Worm (Caenorhabditis elegans) whole organism, late embryonic: ENCODE results near the gene gnrr-4.

Experiments used
- C08G9.2 ChIP-seq: sonication (generic microtip); optimal IDR thresholded peaks from 2 replicates; lab custom pipeline; 2016; ENCODE audit warnings: mild to moderate bottlenecking, missing genetic modification characterization, moderate library complexity, missing compliant biosample characterization
- C38D4.7 ChIP-seq: fragments of 200-800 bp; sonication (Bioruptor generic); optimal IDR thresholded peaks from 2 replicates; lab custom pipeline; 2018; ENCODE audit warnings: mild to moderate bottlenecking, missing genetic modification characterization, moderate library complexity, missing compliant biosample characterization
- F13H6.1 ChIP-seq: sonication (generic microtip); optimal IDR thresholded peaks from 2 replicates; lab custom pipeline; 2016; ENCODE audit warnings: missing genetic modification characterization, missing compliant biosample characterization
- T23F11.4 ChIP-seq: fragments of 200-800 bp; sonication (Bioruptor generic); optimal IDR thresholded peaks from 2 replicates; lab custom pipeline; 2018; ENCODE audit warnings: mild to moderate bottlenecking, missing genetic modification characterization, missing compliant biosample characterization
- ama-1 ChIP-seq: fragments of 150-350 bp; optimal IDR thresholded peaks from 2 replicates; lab custom pipeline; 2014
- ceh-14 ChIP-seq: sonication (generic microtip); optimal IDR thresholded peaks from 2 replicates; lab custom pipeline; 2016; ENCODE audit warnings: missing genotype, missing genetic modification characterization, missing compliant biosample characterization
- ceh-18 ChIP-seq: sonication (generic microtip); optimal IDR thresholded peaks from 2 replicates; lab custom pipeline; 2016; ENCODE audit warnings: missing genetic modification characterization, missing compliant biosample characterization
- ceh-19 ChIP-seq: fragments of 200-800 bp; sonication (Bioruptor generic); optimal IDR thresholded peaks from 2 replicates; lab custom pipeline; 2018; ENCODE audit warnings: mild to moderate bottlenecking, missing genetic modification characterization, missing compliant biosample characterization
- ceh-2 ChIP-seq: sonication (generic microtip); optimal IDR thresholded peaks from 2 replicates; lab custom pipeline; 2016; ENCODE audit warnings: missing genotype, missing genetic modification characterization, missing compliant biosample characterization
- ceh-24 ChIP-seq: sonication (generic microtip); optimal IDR thresholded peaks from 2 replicates; lab custom pipeline; 2016; ENCODE audit warnings: mild to moderate bottlenecking, missing genetic modification characterization, missing compliant biosample characterization
- ceh-31 ChIP-seq: sonication (generic microtip); optimal IDR thresholded peaks from 2 replicates; lab custom pipeline; 2016; ENCODE audit warnings: missing genetic modification characterization, missing compliant biosample characterization
- ceh-9 ChIP-seq: sonication (generic microtip); optimal IDR thresholded peaks from 2 replicates; lab custom pipeline; 2016; ENCODE audit warnings: mild to moderate bottlenecking, missing genetic modification characterization, inconsistent platforms, missing compliant biosample characterization
- dmd-4 ChIP-seq: sonication (generic microtip); optimal IDR thresholded peaks from 2 replicates; lab custom pipeline; 2016; ENCODE audit warnings: borderline replicate concordance, missing genetic modification characterization, missing compliant biosample characterization
- dve-1 ChIP-seq: sonication (generic microtip); optimal IDR thresholded peaks from 2 replicates; lab custom pipeline; 2017; ENCODE audit warnings: antibody characterized with exemption, mild to moderate bottlenecking, missing genetic modification characterization, missing compliant biosample characterization
- elt-2 ChIP-seq: sonication (generic microtip); optimal IDR thresholded peaks from 2 replicates; lab custom pipeline; 2016; ENCODE audit warnings: missing genetic modification reagents, missing genetic modification characterization, missing compliant biosample characterization
- elt-4 ChIP-seq: sonication (generic microtip); optimal IDR thresholded peaks from 2 replicates; lab custom pipeline; 2016; ENCODE audit warnings: missing genetic modification characterization, missing compliant biosample characterization
- fax-1 ChIP-seq: sonication (generic microtip); optimal IDR thresholded peaks from 2 replicates; lab custom pipeline; 2016; ENCODE audit warnings: missing genotype, missing genetic modification characterization, missing compliant biosample characterization
- fkh-10 ChIP-seq: fragments of 150-350 bp; optimal IDR thresholded peaks from 2 replicates; lab custom pipeline; 2014; ENCODE audit warnings: missing biosample characterization, missing genetic modification reagents, missing genetic modification characterization
- fkh-6 ChIP-seq: sonication (generic microtip); optimal IDR thresholded peaks from 2 replicates; lab custom pipeline; 2016; ENCODE audit warnings: missing genetic modification characterization, missing compliant biosample characterization
- gmeb-2 ChIP-seq: sonication (generic microtip); optimal IDR thresholded peaks from 2 replicates; lab custom pipeline; 2016; ENCODE audit warnings: missing genetic modification characterization, inconsistent platforms, missing compliant biosample characterization
- hlh-8 ChIP-seq: sonication (generic microtip); optimal IDR thresholded peaks from 2 replicates; lab custom pipeline; 2016; ENCODE audit warnings: missing genotype, missing genetic modification characterization, missing compliant biosample characterization
- lim-6 ChIP-seq: sonication (generic microtip); optimal IDR thresholded peaks from 2 replicates; lab custom pipeline; 2016; ENCODE audit warnings: missing genetic modification characterization, missing compliant biosample characterization
- lin-11 ChIP-seq: fragments of 200-800 bp; sonication (Bioruptor generic); optimal IDR thresholded peaks from 2 replicates; lab custom pipeline; 2018; ENCODE audit warnings: mild to moderate bottlenecking, missing genetic modification characterization, missing compliant biosample characterization
- madf-2 ChIP-seq: sonication (generic microtip); optimal IDR thresholded peaks from 2 replicates; lab custom pipeline; 2017; ENCODE audit warnings: missing genetic modification characterization, missing compliant biosample characterization
- mec-3 ChIP-seq: sonication (generic microtip); optimal IDR thresholded peaks from 2 replicates; lab custom pipeline; 2016; ENCODE audit warnings: borderline replicate concordance, missing genetic modification characterization, missing compliant biosample characterization
- nfya-1 ChIP-seq: sonication (generic microtip); optimal IDR thresholded peaks from 2 replicates; lab custom pipeline; 2017; ENCODE audit warnings: missing genetic modification characterization, mild to moderate bottlenecking, missing compliant biosample characterization, antibody characterized with exemption, moderate library complexity
- nhr-11 ChIP-seq: fragments of 150-350 bp; optimal IDR thresholded peaks from 2 replicates; lab custom pipeline; 2014; ENCODE audit warnings: missing biosample characterization, missing genetic modification characterization
- nhr-232 ChIP-seq: sonication (generic microtip); optimal IDR thresholded peaks from 2 replicates; lab custom pipeline; 2016; ENCODE audit warnings: missing genetic modification characterization, missing compliant biosample characterization
- odd-2 ChIP-seq: sonication (generic microtip); optimal IDR thresholded peaks from 2 replicates; lab custom pipeline; 2017; ENCODE audit warnings: antibody characterized with exemption, mild to moderate bottlenecking, missing genetic modification characterization, missing compliant biosample characterization
- pag-3 ChIP-seq: sonication (generic microtip); optimal IDR thresholded peaks from 2 replicates; lab custom pipeline; 2016; ENCODE audit warnings: missing compliant biosample characterization, missing genetic modification characterization, borderline replicate concordance
- pat-9 ChIP-seq: fragments of 200-800 bp; sonication (Bioruptor generic); optimal IDR thresholded peaks from 2 replicates; lab custom pipeline; 2018; ENCODE audit warnings: mild to moderate bottlenecking, missing genetic modification characterization, moderate library complexity, missing compliant biosample characterization
- pax-1 ChIP-seq: fragments of 150-350 bp; optimal IDR thresholded peaks from 2 replicates; lab custom pipeline; 2014; ENCODE audit warnings: missing biosample characterization, missing genetic modification characterization
- pqm-1 ChIP-seq: sonication (generic microtip); optimal IDR thresholded peaks from 2 replicates; lab custom pipeline; 2016; ENCODE audit warnings: missing genetic modification characterization, missing compliant biosample characterization
- pros-1 ChIP-seq: fragments of 150-350 bp; optimal IDR thresholded peaks from 2 replicates; lab custom pipeline; 2014; ENCODE audit warnings: missing biosample characterization, missing genetic modification reagents, missing genetic modification characterization
- ref-2 ChIP-seq: sonication (generic microtip); optimal IDR thresholded peaks from 2 replicates; lab custom pipeline; 2016; ENCODE audit warnings: missing genetic modification characterization, missing compliant biosample characterization
- rnt-1 ChIP-seq: sonication (generic microtip); optimal IDR thresholded peaks from 2 replicates; lab custom pipeline; 2016; ENCODE audit warnings: missing genetic modification characterization, missing compliant biosample characterization
- sdc-2 ChIP-seq: sonication (generic microtip); optimal IDR thresholded peaks from 2 replicates; lab custom pipeline; 2016; ENCODE audit warnings: missing genotype, missing genetic modification characterization, missing compliant biosample characterization
- tbx-2 ChIP-seq: sonication (generic microtip); optimal IDR thresholded peaks from 2 replicates; lab custom pipeline; 2016; ENCODE audit warnings: missing genetic modification characterization, missing compliant biosample characterization
- unc-3 ChIP-seq, 2 experiments: fragments of 200-800 bp in 1 of 2; sonication (Bioruptor generic) in 1 of 2; sonication (generic microtip) in 1 of 2; conservative IDR thresholded peaks in 1 of 2; optimal IDR thresholded peaks in 1 of 2; 2 replicates each; pipeline versions ENCODE4 v1.3.6 to Lab custom; 2016 to 2022; ENCODE audit warnings: missing compliant biosample characterization in 2 of 2, missing genetic modification characterization in 2 of 2, missing genetic modification reagents in 1 of 2
- unc-42 ChIP-seq: sonication (generic microtip); optimal IDR thresholded peaks from 2 replicates; lab custom pipeline; 2016; ENCODE audit warnings: missing genotype, missing genetic modification characterization, missing compliant biosample characterization
- unc-55 ChIP-seq: sonication (generic microtip); optimal IDR thresholded peaks from 2 replicates; lab custom pipeline; 2017; ENCODE audit warnings: missing biosample characterization, missing genetic modification reagents, missing genetic modification characterization
- unc-86 ChIP-seq: sonication (generic microtip); optimal IDR thresholded peaks from 2 replicates; lab custom pipeline; 2016; ENCODE audit warnings: missing genetic modification characterization, missing compliant biosample characterization
- zip-5 ChIP-seq: sonication (generic microtip); optimal IDR thresholded peaks from 2 replicates; lab custom pipeline; 2016; ENCODE audit warnings: missing genetic modification characterization, missing compliant biosample characterization

The gnrr-4 gene

DNA sequence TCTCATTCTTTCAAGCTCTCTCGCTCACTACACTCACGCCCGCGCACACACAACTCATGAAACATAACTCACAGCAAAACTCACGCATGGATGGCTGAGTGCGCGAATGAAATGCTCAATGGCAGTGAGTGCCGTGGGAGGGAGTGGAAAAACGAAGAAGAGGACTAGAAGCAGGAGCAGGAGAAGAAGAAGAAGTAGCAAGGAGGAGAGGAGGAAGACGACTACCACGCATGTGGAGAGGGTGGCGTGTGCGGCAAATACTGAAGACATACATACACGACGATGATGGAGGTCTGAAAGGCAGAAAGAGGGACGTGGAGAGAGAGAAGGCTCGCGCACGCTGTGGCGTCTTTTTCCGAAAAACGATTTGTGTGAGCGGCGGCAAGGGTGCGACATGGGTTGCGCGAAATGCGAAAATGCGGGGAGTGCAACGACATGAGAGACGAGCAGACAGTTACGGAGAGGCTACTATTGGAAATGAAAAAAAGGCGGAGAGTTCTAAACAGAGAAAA, 14.1 kb downstream of the gnrr-4 start (continued):
- TF ChIP-seq ceh-31 (tag; lab: Kevin White, UChicago) (peak; percentile 80), ceh-19 (GFP tag; lab: Kevin White, UChicago) (peak; percentile 79), lim-6 (tag; lab: Kevin White, UChicago) (peak; percentile 20), F13H6.1 (peak; percentile 72), T23F11.4 (no peak), dmd-4 (tag; lab: Kevin White, UChicago) (no peak), C38D4.7 (GFP tag; lab: Kevin White, UChicago) (peak; percentile 11), C08G9.2 (peak; percentile 61), ceh-24 (tag; lab: Kevin White, UChicago) (no peak), nfya-1 (peak; percentile 52), sdc-2 (tag; lab: Kevin White, UChicago) (peak; percentile 15), tbx-2 (peak; percentile 72), elt-2 (tag; lab: Kevin White, UChicago) (no peak), madf-2 (tag; lab: Kevin White, UChicago) (no peak), fax-1 (peak; percentile 46), hlh-8 (peak; percentile 41), ref-2 (tag; lab: Kevin White, UChicago) (peak; percentile 50)

DNA sequence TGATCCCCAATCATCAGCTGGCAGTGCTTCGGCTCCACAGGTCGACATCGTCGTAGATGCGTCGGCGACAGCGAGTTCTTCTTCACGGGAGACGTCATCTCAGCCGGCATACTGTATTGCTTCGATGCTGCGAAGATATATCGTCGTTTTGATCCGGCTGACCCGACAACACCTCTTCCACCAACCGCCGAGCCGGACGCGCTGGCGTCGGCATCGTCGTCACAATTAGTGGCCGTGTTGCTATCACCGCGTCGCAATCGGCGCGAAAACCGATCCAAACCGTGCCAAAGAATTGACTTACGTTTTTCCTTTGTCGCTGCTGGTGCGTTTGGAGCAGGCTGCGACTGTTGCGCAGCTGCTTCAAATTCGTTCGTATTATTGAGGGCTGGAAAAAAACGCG, 16.9 kb downstream of the gnrr-4 start:
- TF ChIP-seq fkh-10 (GFP tag; lab: Kevin White, UChicago), result no peak
- TF ChIP-seq ceh-18, result no peak
- TF ChIP-seq ceh-14 (tag; lab: Kevin White, UChicago), result no peak
- no peak for TF ChIP-seq pros-1 (tag; lab: Kevin White, UChicago)

DNA sequence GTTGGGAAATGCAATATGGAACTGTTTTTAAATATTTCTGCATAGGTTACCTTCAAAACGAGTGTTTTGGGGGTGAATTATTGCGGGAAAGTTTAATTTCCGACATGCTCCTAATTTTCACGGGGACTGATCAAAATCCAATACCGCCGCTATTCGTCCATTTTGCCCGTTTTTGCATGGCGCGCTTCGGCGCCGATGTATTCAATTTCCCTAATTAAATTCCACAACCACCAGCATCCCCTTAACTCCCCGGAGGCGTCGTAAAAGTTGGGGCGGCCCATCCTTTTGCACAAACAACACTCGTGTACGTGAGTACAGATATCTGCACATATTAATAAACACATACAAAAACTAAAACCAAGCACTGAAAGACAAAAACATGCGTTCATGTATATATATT, 18.6 kb downstream of the gnrr-4 start:
- TF ChIP-seq elt-4 (tag; lab: Kevin White, UChicago), result no peak
- peak; percentile 93 for TF ChIP-seq unc-42
- no peak for TF ChIP-seq ama-1
- TF ChIP-seq ceh-31 (tag; lab: Kevin White, UChicago), result peak; percentile 40
- no peak for TF ChIP-seq gmeb-2 (tag; lab: Kevin White, UChicago)

DNA sequence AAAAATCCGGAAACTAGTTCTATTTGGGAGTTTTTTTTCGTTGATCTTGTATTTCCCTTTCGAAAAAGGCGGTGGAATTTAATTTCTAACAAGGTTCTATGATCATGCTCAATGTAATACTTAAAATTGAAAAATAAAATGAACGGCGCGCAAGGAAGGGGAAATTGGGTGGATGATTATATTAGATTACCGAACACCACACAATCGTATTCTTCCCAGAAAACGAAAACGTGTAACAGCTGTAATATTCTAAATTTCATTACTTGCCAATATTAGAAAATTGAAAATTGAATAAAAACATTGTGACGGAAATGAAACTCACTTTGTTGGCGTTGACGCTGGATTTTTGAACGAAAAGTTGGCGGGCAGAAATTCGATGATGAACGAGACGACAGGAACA, 19.4 kb downstream of the gnrr-4 start:
- no peak for TF ChIP-seq pax-1 (tag; lab: Kevin White, UChicago)
- peak; percentile 76 for TF ChIP-seq unc-42

DNA sequence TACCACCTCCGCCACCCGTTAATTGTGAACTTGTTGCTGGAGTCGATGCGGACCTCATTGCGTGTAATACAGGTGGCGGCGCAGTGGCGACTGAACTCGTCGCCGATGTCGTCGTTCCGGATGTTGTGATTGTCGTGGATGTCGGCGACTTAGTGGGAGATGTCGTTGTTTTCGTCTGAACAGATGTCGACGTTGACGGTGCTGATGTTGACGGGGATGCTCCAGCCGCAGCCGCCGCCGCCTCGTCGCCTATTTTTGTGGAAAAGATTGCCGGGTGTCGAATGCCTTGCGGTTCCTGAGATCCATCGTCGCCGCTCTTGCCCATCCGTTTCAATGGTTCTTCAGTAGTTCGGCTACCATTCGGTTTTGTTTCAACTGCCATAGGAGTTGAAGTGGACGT, 22.2 kb downstream of the gnrr-4 start:
- TF ChIP-seq fax-1 (no peak), ref-2 (tag; lab: Kevin White, UChicago) (no peak), dmd-4 (tag; lab: Kevin White, UChicago) (no peak), ceh-2 (no peak), unc-86 (tag; lab: Kevin White, UChicago) (no peak), pat-9 (tag; lab: Kevin White, UChicago) (no peak), pqm-1 (tag; lab: Kevin White, UChicago) (no peak), zip-5 (tag; lab: Kevin White, UChicago) (no peak), elt-4 (tag; lab: Kevin White, UChicago) (no peak), mec-3 (no peak), nhr-11 (tag; lab: Kevin White, UChicago) (no peak)

DNA sequence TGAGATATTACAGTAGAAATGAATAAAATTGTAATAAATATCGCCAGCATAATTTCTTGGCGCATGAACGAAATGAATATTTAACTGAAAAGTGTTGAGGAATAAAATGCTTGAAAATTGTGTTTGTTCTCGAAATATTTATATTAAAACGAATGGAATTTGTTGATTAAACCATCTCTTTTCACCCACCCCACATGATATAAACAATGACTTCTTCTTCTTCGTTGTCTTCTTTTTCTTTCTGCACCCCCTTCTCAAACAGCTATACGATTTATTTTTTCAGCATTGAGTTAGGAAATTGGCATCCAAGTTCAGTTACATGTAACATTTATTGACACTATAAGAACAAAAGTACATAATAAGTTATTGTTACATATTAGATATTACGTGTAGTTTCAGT, 23.0 kb downstream of the gnrr-4 start, which contains the start of gene C41G11.1:
Gene C41G11.1, minus strand, starts transcription at position 101 of the 400 bp plus-strand sequence.
- no peak for TF ChIP-seq fkh-6
- no peak for TF ChIP-seq pag-3 (tag; lab: Kevin White, UChicago)
- no peak for TF ChIP-seq odd-2 (tag; lab: Kevin White, UChicago)
- no peak for TF ChIP-seq ceh-18
- TF ChIP-seq unc-3 (GFP tag; conservative IDR thresholded peaks at IDR 0.05; lab: Robert Waterston, UW), result no peak
- no peak for TF ChIP-seq unc-3 (tag; optimal IDR thresholded peaks at IDR 0.05; lab: Kevin White, UChicago)
- TF ChIP-seq dve-1, result no peak
- TF ChIP-seq ceh-9 (tag; lab: Kevin White, UChicago), result no peak
- no peak for TF ChIP-seq pqm-1 (tag; lab: Kevin White, UChicago)
- TF ChIP-seq nhr-232 (tag; lab: Kevin White, UChicago), result no peak
- TF ChIP-seq unc-55 (GFP tag; lab: Kevin White, UChicago), result no peak
- no peak for TF ChIP-seq ceh-19 (GFP tag; lab: Kevin White, UChicago)
- no peak for TF ChIP-seq rnt-1
- no peak for TF ChIP-seq pat-9 (tag; lab: Kevin White, UChicago)
- no peak for TF ChIP-seq ceh-24 (tag; lab: Kevin White, UChicago)
- no peak for TF ChIP-seq lin-11 (tag; lab: Kevin White, UChicago)
